Worm (Caenorhabditis elegans): ENCODE measurements around the gene Y49E10.10.

The Y49E10.10 gene

DNA sequence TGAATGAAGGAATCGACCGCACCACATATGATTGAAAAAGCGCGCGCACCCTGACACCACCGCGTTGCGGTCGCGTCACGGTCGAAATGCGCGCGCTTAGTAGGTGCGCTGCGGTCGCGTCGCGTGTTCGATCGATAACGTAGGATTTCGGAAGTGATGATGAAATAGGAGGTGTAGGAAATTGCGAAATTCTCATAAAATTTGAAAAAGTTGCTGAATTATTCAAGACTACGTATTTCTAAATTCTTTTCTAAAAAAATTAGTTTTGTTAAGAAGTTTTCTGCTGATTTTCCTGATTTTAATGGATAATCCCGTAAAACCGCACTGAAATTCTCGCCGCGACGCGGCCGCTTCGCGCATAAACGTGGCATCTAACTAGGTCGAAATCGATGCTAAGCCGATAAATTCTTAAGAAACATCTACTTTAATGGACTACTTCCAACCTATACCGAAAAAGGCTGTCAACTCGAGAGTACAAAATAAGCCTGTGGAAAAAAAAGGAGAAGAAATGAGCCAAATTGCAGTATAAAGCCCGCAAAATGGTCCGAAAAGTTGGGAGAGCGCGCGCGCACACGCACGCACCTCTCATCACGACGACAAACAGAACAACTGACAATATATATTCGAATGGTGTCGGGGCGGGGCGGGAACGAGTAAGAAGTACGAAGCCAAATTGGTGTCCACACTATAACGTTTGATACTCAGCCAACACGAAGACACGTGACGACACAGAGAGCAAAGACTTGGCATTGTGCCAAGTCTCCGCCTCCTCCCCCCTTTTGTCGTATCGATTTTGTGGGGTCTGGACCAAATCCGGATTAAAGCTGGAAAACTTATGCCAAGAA lies 26.6 kb upstream of the Y49E10.10 start, which contains the start of gene his-72 (continued):
- TF ChIP-seq rpc-1 (optimal IDR thresholded peaks at IDR 0.05) (no peak), rpc-1 (tag; optimal IDR thresholded peaks at IDR 0.05) (no peak), cebp-1 (GFP tag; IDR thresholded peaks at IDR 0.05) (peak; percentile 84), cebp-1 (tag; optimal IDR thresholded peaks at IDR 0.05) (peak; percentile 95), die-1 (tag; optimal IDR thresholded peaks at IDR 0.05) (no peak), rec-8 (tag; optimal IDR thresholded peaks at IDR 0.05) (no peak), attf-6 (GFP tag; IDR thresholded peaks at IDR 0.05) (no peak), ama-1 (optimal IDR thresholded peaks at IDR 0.05) (peak; percentile 74), ama-1 (GFP tag; optimal IDR thresholded peaks at IDR 0.05) (no peak), lin-26 (GFP tag; IDR thresholded peaks at IDR 0.05) (peak; percentile 31; the same call in 1 of the 2 replicates), D2030.7 (GFP tag; IDR thresholded peaks at IDR 0.05) (peak; percentile 8; the same call in 1 of the 2 replicates), ztf-3 (GFP tag; optimal IDR thresholded peaks at IDR 0.05) (no peak), T07F8.4 (tag; optimal IDR thresholded peaks at IDR 0.05) (no peak), F33H1.4 (GFP tag; IDR thresholded peaks at IDR 0.05) (peak; percentile 15; the same call in 1 of the 2 replicates), lin-54 (GFP tag; optimal IDR thresholded peaks at IDR 0.05) (peak; percentile 21), atf-7 (tag; optimal IDR thresholded peaks at IDR 0.05) (peak; percentile 2), mcd-1 (GFP tag; IDR thresholded peaks at IDR 0.05) (peak; percentile 28; the same call in 1 of the 2 replicates), rcor-1 (GFP tag; IDR thresholded peaks at IDR 0.05) (0 out of 2 replicates have a peak, but pooled peaks have one; percentile 17), let-526 (GFP tag; IDR thresholded peaks at IDR 0.05) (0 out of 2 replicates have a peak, but pooled peaks have one; percentile 5), Y67H2A.10 (GFP tag; conservative IDR thresholded peaks at IDR 0.05) (no peak), nfyb-1 (GFP tag; IDR thresholded peaks at IDR 0.05) (peak; percentile 61; the same call in 1 of the 2 replicates), sea-2 (GFP tag; IDR thresholded peaks at IDR 0.05) (0 out of 2 replicates have a peak, but pooled peaks have one; percentile 7)

ce11 chrIII:12369476-12369875 lies 25.8 kb upstream of the Y49E10.10 start:
- TF ChIP-seq ceh-27 (GFP tag; optimal IDR thresholded peaks at IDR 0.05) (peak; percentile 6), nhr-120 (GFP tag; IDR thresholded peaks at IDR 0.05) (no peak), cebp-1 (GFP tag; IDR thresholded peaks at IDR 0.05) (no peak), cebp-1 (tag; optimal IDR thresholded peaks at IDR 0.05) (peak; percentile 2), lin-54 (GFP tag; optimal IDR thresholded peaks at IDR 0.05) (peak; percentile 22), unc-130 (GFP tag; optimal IDR thresholded peaks at IDR 0.05) (no peak), pbrm-1 (GFP tag; IDR thresholded peaks at IDR 0.05) (peak; percentile 72), hmg-1.2 (GFP tag; IDR thresholded peaks at IDR 0.05) (peak; percentile 97), egl-18 (GFP tag; IDR thresholded peaks at IDR 0.05) (no peak), lin-40 (tag; optimal IDR thresholded peaks at IDR 0.05) (no peak), hlh-12 (tag; optimal IDR thresholded peaks at IDR 0.05) (no peak), mcd-1 (GFP tag; IDR thresholded peaks at IDR 0.05) (peak; percentile 42), efl-1 (GFP tag; optimal IDR thresholded peaks at IDR 0.05) (peak; percentile 26)

- TF ChIP-seq tbp1 (GFP tag; optimal IDR thresholded peaks at IDR 0.05) = peak; percentile 18
- TF ChIP-seq nfyb-1 (GFP tag; IDR thresholded peaks at IDR 0.05) = 0 out of 2 replicates have a peak, but pooled peaks have one; percentile 9
- TF ChIP-seq snpc-1.1 (tag; optimal IDR thresholded peaks at IDR 0.05; ENCODE audit: insufficient read depth) = peak; percentile 21
- peak; percentile 5 for TF ChIP-seq snpc-4 (GFP tag; optimal IDR thresholded peaks at IDR 0.05)
- TF ChIP-seq snpc-4 (tag; optimal IDR thresholded peaks at IDR 0.05) = no peak
- TF ChIP-seq unc-62 (GFP tag; optimal IDR thresholded peaks at IDR 0.05) = no peak
- peak; percentile 50 for TF ChIP-seq snpc-3.4 (tag; optimal IDR thresholded peaks at IDR 0.05)
- TF ChIP-seq lin-40 (tag; optimal IDR thresholded peaks at IDR 0.05) = peak; percentile 29
- TF ChIP-seq ceh-100 (GFP tag; IDR thresholded peaks at IDR 0.05) = peak; percentile 26; the same call in 1 of the 2 replicates
- no peak for TF ChIP-seq aptf-3 (GFP tag; IDR thresholded peaks at IDR 0.05)
- no peak for TF ChIP-seq bed-1 (GFP tag; IDR thresholded peaks at IDR 0.05)
- TF ChIP-seq ztf-25 (GFP tag; IDR thresholded peaks at IDR 0.05) = no peak
- TF ChIP-seq F55B11.4 (tag; optimal IDR thresholded peaks at IDR 0.05; ENCODE audit: borderline replicate concordance, insufficient read depth) = no peak
- peak; percentile 57 for TF ChIP-seq snpc-1.3 (tag; optimal IDR thresholded peaks at IDR 0.05; ENCODE audit: insufficient read depth)
- TF ChIP-seq lsl-1 (GFP tag; optimal IDR thresholded peaks at IDR 0.05) = peak; percentile 10
- no peak for TF ChIP-seq egl-18 (GFP tag; IDR thresholded peaks at IDR 0.05)
Measured at ce11 chrIII:12370011-12370506, 25.2 kb upstream of the Y49E10.10 start, which contains the start of gene rpt-6. Gene rpt-6, plus strand, starts transcription at chrIII:12370456.

Data from whole organism, young adult.